Worm (Caenorhabditis elegans) whole organism, L3 larva: ENCODE data around the gene T24A6.7.

Experiments
- ceh-82 ChIP-seq: fragments of 150-350 bp; optimal IDR thresholded peaks from 2 replicates; lab custom pipeline; 2014; ENCODE audit warnings: missing biosample characterization, missing genetic modification characterization
- ceh-9 ChIP-seq: sonication (generic microtip); optimal IDR thresholded peaks from 2 replicates; lab custom pipeline; 2018; ENCODE audit warnings: missing biosample characterization, missing genetic modification characterization
- elt-1 ChIP-seq: fragments of 150-350 bp; optimal IDR thresholded peaks from 2 replicates; lab custom pipeline; 2014; ENCODE audit warnings: missing biosample characterization, missing genetic modification characterization
- elt-2 ChIP-seq: sonication (generic microtip); optimal IDR thresholded peaks from 2 replicates; lab custom pipeline; 2016; ENCODE audit warnings: missing genetic modification reagents, mild to moderate bottlenecking, missing genetic modification characterization, missing compliant biosample characterization
- fos-1 ChIP-seq: fragments of 150-350 bp; optimal IDR thresholded peaks from 2 replicates; lab custom pipeline; 2014; ENCODE audit warnings: missing biosample characterization, missing genetic modification characterization
- nhr-76 ChIP-seq: fragments of 150-350 bp; sonication (generic microtip); optimal IDR thresholded peaks from 5 replicates; lab custom pipeline; 2014; ENCODE audit warnings: missing biosample characterization, missing genetic modification characterization
- snpc-4 ChIP-seq: fragments of 150-350 bp; optimal IDR thresholded peaks from 2 replicates; lab custom pipeline; 2014; ENCODE audit warnings: missing biosample characterization, missing genetic modification characterization

- TF ChIP-seq snpc-4 (tag; lab: Kevin White, UChicago): no peak
- TF ChIP-seq ceh-82 (tag; lab: Kevin White, UChicago): no peak
- no peak for TF ChIP-seq nhr-76 (tag; lab: Kevin White, UChicago)
- no peak for TF ChIP-seq fos-1 (tag; lab: Kevin White, UChicago)
- no peak for TF ChIP-seq elt-2
- no peak for TF ChIP-seq ceh-9 (tag; lab: Kevin White, UChicago)
- TF ChIP-seq elt-1 (tag; lab: Kevin White, UChicago): no peak
These were observed 48.8 kb upstream of the T24A6.7 start for ce11 chrV:3476228-3476627.
